Worm (Caenorhabditis elegans): ENCODE measurements around the gene ZK742.4.
A peak's percentile ranks its signal among the peaks of the same experiment; 100 is the strongest.

DNA sequence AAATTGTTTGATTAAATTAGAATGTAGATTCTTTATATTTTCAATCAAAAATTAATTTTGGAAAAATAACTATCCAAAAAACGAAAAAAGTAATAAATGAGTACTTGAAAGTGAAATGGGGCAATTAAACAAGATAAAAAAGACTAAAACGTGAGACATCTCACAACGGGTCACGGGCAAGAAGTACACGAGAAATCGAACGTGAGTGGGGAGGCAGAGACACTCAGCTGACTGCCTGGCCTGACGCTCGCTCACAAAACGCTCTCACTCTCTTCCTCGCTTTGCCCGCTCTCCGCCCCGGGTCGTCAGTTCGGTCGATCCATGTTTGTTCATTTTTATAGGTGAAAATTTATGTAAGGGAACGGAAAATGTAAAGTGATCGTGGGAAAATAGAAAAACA, 36.7 kb upstream of the ZK742.4 start:
- no peak for TF ChIP-seq nhr-77 (tag; optimal IDR thresholded peaks at IDR 0.05)
- no peak for TF ChIP-seq ceh-82 (tag; optimal IDR thresholded peaks at IDR 0.05)
- TF ChIP-seq aly-2 (tag; optimal IDR thresholded peaks at IDR 0.05), result no peak
- TF ChIP-seq ztf-11 (tag; optimal IDR thresholded peaks at IDR 0.05), result no peak
- no peak for TF ChIP-seq snpc-4 (tag; optimal IDR thresholded peaks at IDR 0.05)
- no peak for TF ChIP-seq C34B4.2 (tag; optimal IDR thresholded peaks at IDR 0.05)
- no peak for TF ChIP-seq nhr-76 (tag; optimal IDR thresholded peaks at IDR 0.05)
- TF ChIP-seq C04F5.9 (tag; optimal IDR thresholded peaks at IDR 0.05), result no peak
- peak; percentile 12 for TF ChIP-seq nhr-85 (tag)
